Worm (Caenorhabditis elegans) whole organism, L3 larva: ENCODE results near the gene H12I19.115.

Experiments
- ceh-16 ChIP-seq: sonication (generic microtip); optimal IDR thresholded peaks from 2 replicates; lab custom pipeline; 2017; ENCODE audit warnings: missing biosample characterization, missing genetic modification characterization
- ceh-28 ChIP-seq: fragments of 150-350 bp; optimal IDR thresholded peaks from 2 replicates; lab custom pipeline; 2014; ENCODE audit warnings: missing biosample characterization, missing genetic modification reagents, missing genetic modification characterization
- ceh-82 ChIP-seq: fragments of 150-350 bp; optimal IDR thresholded peaks from 2 replicates; lab custom pipeline; 2014; ENCODE audit warnings: missing biosample characterization, missing genetic modification characterization
- ceh-9 ChIP-seq: sonication (generic microtip); optimal IDR thresholded peaks from 2 replicates; lab custom pipeline; 2018; ENCODE audit warnings: missing biosample characterization, missing genetic modification characterization
- daf-12 ChIP-seq: fragments of 150-350 bp; optimal IDR thresholded peaks from 2 replicates; lab custom pipeline; 2014; ENCODE audit warnings: missing biosample characterization, missing genetic modification reagents, missing genetic modification characterization
- egl-27 ChIP-seq: sonication (generic microtip); optimal IDR thresholded peaks from 4 replicates; lab custom pipeline; 2017; ENCODE audit warnings: missing biosample characterization, missing genetic modification reagents, missing genetic modification characterization
- egl-5 ChIP-seq: fragments of 150-350 bp; optimal IDR thresholded peaks from 2 replicates; lab custom pipeline; 2017; ENCODE audit warnings: missing biosample characterization, missing genetic modification reagents, missing genetic modification characterization, inconsistent platforms
- elt-2 ChIP-seq: sonication (generic microtip); optimal IDR thresholded peaks from 2 replicates; lab custom pipeline; 2016; ENCODE audit warnings: missing genetic modification reagents, mild to moderate bottlenecking, missing genetic modification characterization, missing compliant biosample characterization
- elt-3 ChIP-seq, 3 experiments: fragments of 150-350 bp in 1 of 3; sonication (generic microtip) in 2 of 3; optimal IDR thresholded peaks; 2 replicates in 2 of 3; 4 replicates in 1 of 3; lab custom pipeline; 2014 to 2017; ENCODE audit warnings: missing biosample characterization in 3 of 3, missing genetic modification characterization in 3 of 3
- eor-1 ChIP-seq, 2 experiments: fragments of 150-350 bp; optimal IDR thresholded peaks; 2 replicates each; lab custom pipeline; 2014 to 2018; ENCODE audit warnings: missing biosample characterization in 2 of 2, missing genetic modification characterization in 2 of 2
- fkh-10 ChIP-seq: sonication (generic microtip); optimal IDR thresholded peaks from 2 replicates; lab custom pipeline; 2017; ENCODE audit warnings: missing biosample characterization, missing genetic modification reagents, missing genetic modification characterization
- fkh-2 ChIP-seq: fragments of 150-350 bp; optimal IDR thresholded peaks from 2 replicates; lab custom pipeline; 2014; ENCODE audit warnings: missing biosample characterization, missing genetic modification reagents, missing genetic modification characterization
- fos-1 ChIP-seq: fragments of 150-350 bp; optimal IDR thresholded peaks from 2 replicates; lab custom pipeline; 2014; ENCODE audit warnings: missing biosample characterization, missing genetic modification characterization
- hmg-11 ChIP-seq: sonication (generic microtip); optimal IDR thresholded peaks from 2 replicates; lab custom pipeline; 2016; ENCODE audit warnings: missing genetic modification characterization, missing compliant biosample characterization
- jun-1 ChIP-seq: fragments of 150-350 bp; optimal IDR thresholded peaks from 2 replicates; lab custom pipeline; 2014; ENCODE audit warnings: missing biosample characterization, missing genetic modification reagents, missing genetic modification characterization
- lin-15B ChIP-seq: fragments of 150-350 bp; optimal IDR thresholded peaks from 2 replicates; lab custom pipeline; 2014; ENCODE audit warnings: missing biosample characterization, missing genetic modification characterization
- lin-39 ChIP-seq: fragments of 150-350 bp; optimal IDR thresholded peaks from 2 replicates; lab custom pipeline; 2018; ENCODE audit warnings: missing biosample characterization, missing genetic modification reagents, missing genetic modification characterization
- lsy-12 ChIP-seq: sonication (generic microtip); optimal IDR thresholded peaks from 2 replicates; lab custom pipeline; 2016; ENCODE audit warnings: mild to moderate bottlenecking, missing genetic modification characterization, missing compliant biosample characterization
- mdl-1 ChIP-seq: fragments of 150-350 bp; optimal IDR thresholded peaks from 2 replicates; lab custom pipeline; 2014; ENCODE audit warnings: missing biosample characterization, missing genetic modification characterization
- nfya-1 ChIP-seq: sonication (generic microtip); optimal IDR thresholded peaks from 2 replicates; lab custom pipeline; 2017; ENCODE audit warnings: missing genetic modification characterization, mild to moderate bottlenecking, missing compliant biosample characterization, antibody characterized with exemption, moderate library complexity; ENCODE audit not compliant: insufficient read depth
- nhr-11 ChIP-seq: fragments of 150-350 bp; optimal IDR thresholded peaks from 2 replicates; lab custom pipeline; 2014; ENCODE audit warnings: missing biosample characterization, missing genetic modification characterization
- nhr-12 ChIP-seq: fragments of 150-350 bp; optimal IDR thresholded peaks from 2 replicates; lab custom pipeline; 2014; ENCODE audit warnings: missing biosample characterization, missing genetic modification characterization
- nhr-23 ChIP-seq: fragments of 150-350 bp; optimal IDR thresholded peaks from 2 replicates; lab custom pipeline; 2014; ENCODE audit warnings: missing biosample characterization, missing genetic modification reagents, missing genetic modification characterization
- nhr-237 ChIP-seq: fragments of 150-350 bp; optimal IDR thresholded peaks from 2 replicates; lab custom pipeline; 2014; ENCODE audit warnings: missing biosample characterization, missing genetic modification characterization
- nhr-25 ChIP-seq: sonication (generic microtip); optimal IDR thresholded peaks from 2 replicates; lab custom pipeline; 2017; ENCODE audit warnings: missing biosample characterization, missing genetic modification characterization
- nhr-43 ChIP-seq: sonication (generic microtip); optimal IDR thresholded peaks from 2 replicates; lab custom pipeline; 2016; ENCODE audit warnings: mild to moderate bottlenecking, missing genetic modification characterization, missing compliant biosample characterization; ENCODE audit not compliant: poor library complexity, severe bottlenecking
- nhr-67 ChIP-seq: fragments of 150-350 bp; optimal IDR thresholded peaks from 2 replicates; lab custom pipeline; 2014; ENCODE audit warnings: missing biosample characterization, missing genetic modification characterization
- nhr-76 ChIP-seq: fragments of 150-350 bp; sonication (generic microtip); optimal IDR thresholded peaks from 5 replicates; lab custom pipeline; 2014; ENCODE audit warnings: missing biosample characterization, missing genetic modification characterization
- nhr-77 ChIP-seq: fragments of 150-350 bp; optimal IDR thresholded peaks from 2 replicates; lab custom pipeline; 2014; ENCODE audit warnings: missing biosample characterization, missing genetic modification characterization
- pha-4 ChIP-seq: fragments of 150-350 bp; optimal IDR thresholded peaks from 2 replicates; lab custom pipeline; 2014; ENCODE audit warnings: missing biosample characterization, missing genetic modification reagents, missing genetic modification characterization
- pqm-1 ChIP-seq: fragments of 150-350 bp; optimal IDR thresholded peaks from 2 replicates; lab custom pipeline; 2017; ENCODE audit warnings: missing biosample characterization, missing genetic modification characterization, inconsistent platforms
- sea-2 ChIP-seq: fragments of 150-350 bp; sonication (generic microtip); optimal IDR thresholded peaks from 4 replicates; lab custom pipeline; 2014; ENCODE audit warnings: missing biosample characterization, missing genetic modification reagents, missing genetic modification characterization
- skn-1 ChIP-seq: fragments of 150-350 bp; optimal IDR thresholded peaks from 2 replicates; lab custom pipeline; 2014; ENCODE audit warnings: missing biosample characterization, missing genetic modification characterization
- tbx-2 ChIP-seq: sonication (generic microtip); optimal IDR thresholded peaks from 2 replicates; lab custom pipeline; 2016; ENCODE audit warnings: mild to moderate bottlenecking, missing genetic modification characterization, missing compliant biosample characterization
- unc-39 ChIP-seq: sonication (generic microtip); optimal IDR thresholded peaks from 4 replicates; lab custom pipeline; 2017; ENCODE audit warnings: missing biosample characterization, missing genetic modification characterization
- unc-62 ChIP-seq: fragments of 150-350 bp; sonication (generic microtip); optimal IDR thresholded peaks from 4 replicates; lab custom pipeline; 2014; ENCODE audit warnings: missing biosample characterization, missing genetic modification reagents, missing genetic modification characterization
- ztf-11 ChIP-seq: fragments of 150-350 bp; optimal IDR thresholded peaks from 2 replicates; lab custom pipeline; 2014; ENCODE audit warnings: missing biosample characterization, missing genetic modification characterization

Gene H12I19.115

DNA sequence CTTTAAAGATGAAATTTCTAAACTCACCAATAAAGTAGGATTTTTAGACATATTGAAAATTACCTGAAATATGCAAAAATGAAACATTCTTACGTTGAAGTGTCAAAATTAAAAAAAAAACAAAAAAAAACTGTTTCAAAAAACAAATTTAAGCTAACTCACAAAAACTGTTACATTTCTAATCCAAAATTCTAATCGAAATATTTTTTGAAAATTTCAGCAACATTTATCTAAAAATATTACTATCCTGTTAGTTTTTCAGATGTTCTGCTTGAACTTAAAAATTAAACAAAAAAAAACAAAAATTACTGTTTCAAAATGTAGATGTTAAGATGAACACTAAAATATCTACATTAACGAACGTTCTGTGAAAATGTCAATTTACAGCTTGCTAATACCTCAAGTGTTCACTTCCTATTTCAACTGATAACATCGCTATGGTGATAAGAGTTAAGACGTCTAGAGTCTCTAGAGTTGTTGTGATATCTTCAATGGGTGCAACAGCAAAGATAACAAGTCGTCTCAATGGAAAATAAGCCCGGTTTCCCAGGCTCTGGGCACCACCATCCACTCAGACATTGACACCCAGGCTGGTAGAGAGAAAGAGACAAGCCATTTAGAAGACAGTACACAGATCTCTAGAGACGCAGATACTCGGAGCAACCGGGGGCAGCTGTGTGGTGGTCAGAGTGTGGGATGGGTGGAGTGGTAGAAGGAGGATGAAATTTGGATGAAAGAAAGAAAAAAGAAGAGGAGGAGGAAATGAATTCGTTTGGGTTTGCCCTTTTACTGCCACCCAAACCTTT, at the start of gene H12I19.115:
H12I19.115 (minus strand) TSS at position 51 of the 806 bp plus-strand sequence.
- TF ChIP-seq fkh-2 (tag; lab: Kevin White, UChicago) (no peak), elt-2 (tag; lab: Kevin White, UChicago) (peak; percentile 69), nfya-1 (peak; percentile 66), nhr-25 (tag; lab: Kevin White, UChicago) (no peak), lin-39 (tag; lab: Kevin White, UChicago) (peak; percentile 58)

DNA sequence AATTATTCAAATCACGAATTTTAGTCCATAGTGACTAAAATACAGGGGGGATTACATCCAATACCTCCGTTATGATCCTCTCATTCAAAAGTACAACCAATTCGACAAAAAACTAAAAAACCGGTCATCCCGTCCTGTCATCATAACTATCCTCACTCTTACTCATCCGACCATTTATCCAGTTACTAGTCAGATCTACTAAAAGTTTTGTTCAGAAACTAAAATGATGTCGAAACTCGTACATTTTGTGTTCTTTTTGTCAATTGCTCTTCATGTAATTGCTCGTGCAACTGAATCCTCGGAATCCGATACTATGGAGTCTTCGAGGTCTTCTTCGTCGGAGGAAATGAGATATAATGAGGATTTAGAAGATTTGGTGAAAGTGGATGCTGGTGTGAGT, 49.4 kb upstream of the H12I19.115 start, which contains the start of gene R05A10.2:
R05A10.2 (plus strand) TSS at position 214 of the 400 bp plus-strand sequence.
- TF ChIP-seq egl-27: no peak
- TF ChIP-seq skn-1 (tag; lab: Kevin White, UChicago): no peak
- TF ChIP-seq eor-1 (tag; optimal IDR thresholded peaks at IDR 0.05; lab: Kevin White, UChicago): no peak
- no peak for TF ChIP-seq pha-4 (tag; lab: Kevin White, UChicago)
- TF ChIP-seq nhr-23 (tag; lab: Kevin White, UChicago): no peak
- TF ChIP-seq egl-5: no peak
- TF ChIP-seq nhr-12 (tag; lab: Kevin White, UChicago): no peak
- TF ChIP-seq nhr-77 (tag; lab: Kevin White, UChicago): no peak
- TF ChIP-seq nfya-1: no peak
- TF ChIP-seq sea-2 (GFP tag; lab: Kevin White, UChicago): no peak
- TF ChIP-seq hmg-11 (tag; lab: Kevin White, UChicago): no peak
- TF ChIP-seq jun-1 (tag; lab: Kevin White, UChicago): no peak
- TF ChIP-seq ceh-82 (tag; lab: Kevin White, UChicago): no peak

DNA sequence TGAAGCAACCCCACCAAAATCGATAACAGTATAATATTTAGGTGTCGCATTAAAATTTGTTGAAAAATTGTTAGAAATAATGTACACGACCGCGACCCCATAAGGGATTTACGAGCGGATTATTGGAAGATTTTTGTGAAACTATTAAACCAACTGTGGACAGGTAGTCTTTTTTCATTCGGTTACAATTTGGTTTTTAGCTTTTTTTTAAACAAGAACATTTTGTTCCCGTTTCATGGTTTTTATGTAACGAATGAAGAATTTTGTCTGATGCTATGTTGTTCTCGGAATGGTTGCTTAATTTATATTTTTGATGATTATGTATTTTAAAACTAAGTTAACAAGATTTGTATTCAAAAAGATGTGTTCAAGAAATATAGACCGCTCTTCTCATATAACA, 48.7 kb upstream of the H12I19.115 start, which contains the start of gene R05A10.3:
R05A10.3 (minus strand) TSS at position 101 of the 400 bp plus-strand sequence.
- TF ChIP-seq nhr-237 (tag; lab: Kevin White, UChicago): no peak
- TF ChIP-seq unc-39: no peak
- no peak for TF ChIP-seq nhr-76
- TF ChIP-seq ceh-16 (tag; lab: Kevin White, UChicago): no peak
- no peak for TF ChIP-seq egl-5
- no peak for TF ChIP-seq skn-1 (tag; lab: Kevin White, UChicago)
- TF ChIP-seq nhr-77 (tag; lab: Kevin White, UChicago): no peak

- no peak for TF ChIP-seq tbx-2 (tag; lab: Kevin White, UChicago)
- TF ChIP-seq eor-1 (tag; optimal IDR thresholded peaks at IDR 0.05; lab: Kevin White, UChicago): no peak
- TF ChIP-seq ceh-28 (tag; lab: Kevin White, UChicago): no peak
- TF ChIP-seq ceh-9 (tag; lab: Kevin White, UChicago): no peak
- TF ChIP-seq lin-39 (tag; lab: Kevin White, UChicago): no peak
- TF ChIP-seq hmg-11 (tag; lab: Kevin White, UChicago): no peak
- TF ChIP-seq egl-27: no peak
- TF ChIP-seq fos-1 (tag; lab: Kevin White, UChicago): no peak
- TF ChIP-seq nhr-43 (tag; lab: Kevin White, UChicago): no peak
- no peak for TF ChIP-seq fkh-10 (GFP tag; lab: Kevin White, UChicago)
- no peak for TF ChIP-seq nhr-23 (tag; lab: Kevin White, UChicago)
- no peak for TF ChIP-seq lsy-12 (tag; lab: Kevin White, UChicago)
- no peak for TF ChIP-seq nhr-67 (tag; lab: Kevin White, UChicago)
- no peak for TF ChIP-seq daf-12 (tag; lab: Kevin White, UChicago)
- TF ChIP-seq nhr-237 (tag; lab: Kevin White, UChicago): no peak
- TF ChIP-seq nhr-11: no peak
- TF ChIP-seq, all 47 proteins: peak for 0
Measured at ce11 chrIV:14172181-14172580, 44.5 kb upstream of the H12I19.115 start, which contains the start of gene R05A10.4. Gene R05A10.4, plus strand, starts transcription at chrIV:14172481.

DNA sequence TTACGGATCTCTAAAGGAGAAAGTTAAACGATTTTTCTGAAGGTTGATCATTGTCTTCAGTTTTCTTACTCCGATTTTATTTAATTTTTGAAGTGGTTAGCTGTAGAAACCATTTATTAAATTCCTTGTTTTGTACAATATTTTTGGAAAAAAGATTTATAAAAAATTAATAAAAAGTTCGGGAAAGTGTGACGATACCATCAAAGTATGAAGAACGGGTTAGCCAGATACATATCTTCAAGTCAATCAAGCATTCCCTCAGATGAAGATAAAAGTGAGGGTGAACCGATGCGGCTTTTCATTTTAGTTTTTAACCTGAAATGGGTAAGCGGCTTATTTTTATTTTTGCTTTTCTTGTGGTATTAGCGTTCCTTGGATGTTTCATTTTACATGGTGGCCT, 37.8 kb upstream of the H12I19.115 start, which contains the start of gene R05A10.6:
R05A10.6 (plus strand) TSS at position 301 of the 400 bp plus-strand sequence.
- TF ChIP-seq lin-39 (tag; lab: Kevin White, UChicago) (no peak), pha-4 (tag; lab: Kevin White, UChicago) (no peak), fkh-10 (GFP tag; lab: Kevin White, UChicago) (no peak), nhr-12 (tag; lab: Kevin White, UChicago) (no peak), egl-27 (no peak), nhr-23 (tag; lab: Kevin White, UChicago) (no peak), egl-5 (no peak), nhr-67 (tag; lab: Kevin White, UChicago) (no peak), hmg-11 (tag; lab: Kevin White, UChicago) (no peak), unc-62 (no peak), ceh-82 (tag; lab: Kevin White, UChicago) (no peak), elt-3 (tag; optimal IDR thresholded peaks at IDR 0.05; lab: Kevin White, UChicago) (no peak), mdl-1 (tag; lab: Kevin White, UChicago) (no peak), lin-15B (tag; lab: Kevin White, UChicago) (no peak), ceh-9 (tag; lab: Kevin White, UChicago) (no peak), unc-39 (no peak), skn-1 (tag; lab: Kevin White, UChicago) (no peak), ztf-11 (tag; lab: Kevin White, UChicago) (no peak), pqm-1 (no peak), tbx-2 (tag; lab: Kevin White, UChicago) (no peak)
- TF ChIP-seq, all 47 proteins: peak for 0
